Worm (Caenorhabditis elegans) whole organism, mixed stage, embryonic: ENCODE results near the gene catp-8.

Experiments used
- bed-3 ChIP-seq: fragments of 200-800 bp; sonication (Bioruptor generic); optimal IDR thresholded peaks from 3 replicates; lab custom pipeline; 2018; ENCODE audit warnings: mild to moderate bottlenecking, missing genetic modification characterization, moderate library complexity, missing compliant biosample characterization
- ceh-39 ChIP-seq: fragments of 150-350 bp; optimal IDR thresholded peaks from 2 replicates; lab custom pipeline; 2014; ENCODE audit warnings: missing biosample characterization, missing genetic modification characterization
- ceh-43 ChIP-seq: fragments of 200-800 bp; sonication (Bioruptor generic); optimal IDR thresholded peaks from 2 replicates; lab custom pipeline; 2018; ENCODE audit warnings: mild to moderate bottlenecking, missing genetic modification characterization, moderate library complexity, missing compliant biosample characterization
- ces-1 ChIP-seq: fragments of 150-350 bp; optimal IDR thresholded peaks from 2 replicates; lab custom pipeline; 2014; ENCODE audit warnings: missing biosample characterization, missing genetic modification reagents, missing genetic modification characterization
- cnd-1 ChIP-seq: fragments of 200-800 bp; sonication (Bioruptor generic); optimal IDR thresholded peaks from 2 replicates; lab custom pipeline; 2018; ENCODE audit warnings: mild to moderate bottlenecking, missing genetic modification characterization, missing compliant biosample characterization
- drap-1 ChIP-seq: fragments of 200-800 bp; sonication (Bioruptor generic); optimal IDR thresholded peaks from 3 replicates; lab custom pipeline; 2018; ENCODE audit warnings: mild to moderate bottlenecking, missing genetic modification characterization, missing compliant biosample characterization
- elt-1 ChIP-seq: sonication (generic microtip); optimal IDR thresholded peaks from 2 replicates; lab custom pipeline; 2017; ENCODE audit warnings: missing genetic modification characterization, mild to moderate bottlenecking, missing compliant biosample characterization, antibody characterized with exemption, moderate library complexity, borderline replicate concordance; ENCODE audit not compliant: insufficient read depth
- elt-3 ChIP-seq: fragments of 150-350 bp; optimal IDR thresholded peaks from 2 replicates; lab custom pipeline; 2014; ENCODE audit warnings: missing biosample characterization, missing genetic modification characterization
- flh-1 ChIP-seq: fragments of 200-800 bp; sonication (Bioruptor generic); optimal IDR thresholded peaks from 2 replicates; lab custom pipeline; 2018; ENCODE audit warnings: mild to moderate bottlenecking, missing genetic modification characterization, moderate library complexity, missing compliant biosample characterization
- hlh-1 ChIP-seq: fragments of 150-350 bp; optimal IDR thresholded peaks from 2 replicates; lab custom pipeline; 2014; ENCODE audit warnings: missing biosample characterization, missing genetic modification reagents, missing genetic modification characterization
- lin-32 ChIP-seq: fragments of 200-800 bp; sonication (Bioruptor generic); optimal IDR thresholded peaks from 2 replicates; lab custom pipeline; 2018; ENCODE audit warnings: mild to moderate bottlenecking, missing genetic modification characterization, missing compliant biosample characterization
- mab-5 ChIP-seq: fragments of 150-350 bp; optimal IDR thresholded peaks from 2 replicates; lab custom pipeline; 2014; ENCODE audit warnings: missing biosample characterization, missing genetic modification characterization
- mep-1 ChIP-seq: fragments of 150-350 bp; optimal IDR thresholded peaks from 2 replicates; lab custom pipeline; 2017; ENCODE audit warnings: missing biosample characterization, missing genetic modification reagents, missing genetic modification characterization, inconsistent platforms
- nhr-12 ChIP-seq: fragments of 150-350 bp; optimal IDR thresholded peaks from 2 replicates; lab custom pipeline; 2014; ENCODE audit warnings: missing biosample characterization, missing genetic modification characterization
- nhr-28 ChIP-seq: fragments of 150-350 bp; optimal IDR thresholded peaks from 2 replicates; lab custom pipeline; 2014; ENCODE audit warnings: missing biosample characterization, missing genetic modification characterization
- sem-2 ChIP-seq: fragments of 200-800 bp; sonication (Bioruptor generic); optimal IDR thresholded peaks from 2 replicates; lab custom pipeline; 2018; ENCODE audit warnings: mild to moderate bottlenecking, missing genetic modification characterization, missing compliant biosample characterization
- snpc-4 ChIP-seq: fragments of 150-350 bp; optimal IDR thresholded peaks from 2 replicates; lab custom pipeline; 2014; ENCODE audit warnings: missing biosample characterization, missing genetic modification characterization
- sptf-1 ChIP-seq: sonication (generic microtip); optimal IDR thresholded peaks from 2 replicates; lab custom pipeline; 2017; ENCODE audit warnings: mild to moderate bottlenecking, missing genetic modification characterization, moderate library complexity, missing compliant biosample characterization
- tbx-8 ChIP-seq: fragments of 200-800 bp; sonication (Bioruptor generic); optimal IDR thresholded peaks from 2 replicates; lab custom pipeline; 2018; ENCODE audit warnings: mild to moderate bottlenecking, missing genetic modification characterization, moderate library complexity, missing compliant biosample characterization
- unc-39 ChIP-seq: fragments of 150-350 bp; optimal IDR thresholded peaks from 2 replicates; lab custom pipeline; 2014; ENCODE audit warnings: missing biosample characterization, missing genetic modification characterization
- unc-62 ChIP-seq: fragments of 150-350 bp; optimal IDR thresholded peaks from 2 replicates; lab custom pipeline; 2014; ENCODE audit warnings: missing biosample characterization, missing genetic modification reagents, missing genetic modification characterization
- zip-8 ChIP-seq: fragments of 150-350 bp; optimal IDR thresholded peaks from 2 replicates; lab custom pipeline; 2014; ENCODE audit warnings: missing biosample characterization, missing genetic modification characterization
- ztf-11 ChIP-seq: fragments of 150-350 bp; optimal IDR thresholded peaks from 2 replicates; lab custom pipeline; 2014; ENCODE audit warnings: missing biosample characterization, missing genetic modification characterization

catp-8 gene

DNA sequence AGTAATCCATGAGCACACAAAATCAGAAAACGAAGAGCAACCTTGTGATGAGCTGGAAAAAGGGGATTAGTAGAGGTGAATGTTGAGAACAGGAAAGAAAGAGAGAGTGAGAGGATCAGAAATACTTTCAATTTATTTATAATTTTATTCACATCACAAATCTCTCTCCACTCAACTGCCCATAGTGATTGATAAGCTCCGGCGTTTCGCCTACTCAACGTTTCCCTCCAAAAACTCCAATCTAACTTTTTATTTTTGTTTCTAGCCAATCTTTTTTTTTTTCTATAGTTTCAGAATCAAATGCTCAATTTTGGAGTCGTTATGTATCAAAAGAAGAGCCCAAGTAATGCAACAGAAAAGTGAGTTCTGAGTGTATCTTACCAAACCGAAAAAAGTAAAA is 53.6 kb downstream of the catp-8 start, which contains the start of gene kin-4:
Gene kin-4, plus strand, starts transcription at position 301 of the 400 bp plus-strand sequence.
- TF ChIP-seq sem-2 (GFP tag; lab: Kevin White, UChicago) (no peak), bed-3 (GFP tag; lab: Kevin White, UChicago) (no peak), mab-5 (no peak), flh-1 (GFP tag; lab: Kevin White, UChicago) (no peak), unc-39 (no peak), hlh-1 (tag; lab: Kevin White, UChicago) (no peak), unc-62 (GFP tag; lab: Kevin White, UChicago) (no peak), ztf-11 (no peak), sptf-1 (tag; lab: Kevin White, UChicago) (no peak), nhr-12 (tag; lab: Kevin White, UChicago) (no peak), cnd-1 (tag; lab: Kevin White, UChicago) (no peak), elt-3 (tag; lab: Kevin White, UChicago) (no peak), snpc-4 (tag; lab: Kevin White, UChicago) (no peak), nhr-28 (tag; lab: Kevin White, UChicago) (no peak), tbx-8 (GFP tag; lab: Kevin White, UChicago) (no peak), ces-1 (no peak), lin-32 (GFP tag; lab: Kevin White, UChicago) (no peak)
- TF ChIP-seq, all 35 proteins: peak for 0

DNA sequence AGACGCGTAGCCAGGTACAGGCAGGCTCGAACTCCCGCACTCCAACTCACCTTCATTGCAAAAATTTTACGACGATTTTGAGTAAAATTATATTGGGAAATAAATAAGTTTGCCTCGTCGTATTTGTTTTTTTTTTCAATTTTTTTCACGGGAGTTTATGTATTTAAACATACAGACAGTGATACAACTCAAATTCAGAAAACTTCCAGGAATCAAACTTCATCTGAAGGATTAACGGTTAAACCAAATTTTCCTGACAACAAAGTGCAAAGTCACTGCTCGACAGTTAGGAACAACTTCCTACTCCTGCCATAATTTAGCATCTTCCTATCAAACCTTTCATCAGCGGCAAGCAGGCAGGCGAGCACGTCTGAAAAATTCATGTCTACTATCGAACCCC is 54.2 kb downstream of the catp-8 start, which contains the start of gene F22B3.8:
Gene F22B3.8, minus strand, starts transcription at position 101 of the 400 bp plus-strand sequence.
- TF ChIP-seq hlh-1 (tag; lab: Kevin White, UChicago) (no peak), ceh-43 (GFP tag; lab: Kevin White, UChicago) (no peak), mep-1 (tag; lab: Kevin White, UChicago) (no peak), elt-1 (tag; lab: Kevin White, UChicago) (no peak), flh-1 (GFP tag; lab: Kevin White, UChicago) (no peak), zip-8 (tag; lab: Kevin White, UChicago) (no peak), sem-2 (GFP tag; lab: Kevin White, UChicago) (no peak), nhr-28 (tag; lab: Kevin White, UChicago) (no peak), drap-1 (GFP tag; lab: Kevin White, UChicago) (no peak), nhr-12 (tag; lab: Kevin White, UChicago) (no peak), bed-3 (GFP tag; lab: Kevin White, UChicago) (no peak), sptf-1 (tag; lab: Kevin White, UChicago) (no peak), elt-3 (tag; lab: Kevin White, UChicago) (no peak), ces-1 (no peak), ceh-39 (tag; lab: Kevin White, UChicago) (no peak)
